Fruit fly (Drosophila melanogaster) whole organism, pupa: ENCODE results near the gene rpk.

ENCODE experiments used
- CG10348 ChIP-seq: fragments of 200-800 bp; sonication (Bioruptor generic); IDR thresholded peaks from 2 replicates; pipeline ENCODE4 v1.3.6; 2022; ENCODE audit warnings: missing biosample characterization, missing genetic modification characterization
- CG12605 ChIP-seq: fragments of 200-800 bp; sonication (Bioruptor generic); IDR thresholded peaks from 2 replicates; pipeline ENCODE4 v1.3.6; 2022; ENCODE audit warnings: missing biosample characterization, missing genetic modification characterization
- CG13204 ChIP-seq: fragments of 200-800 bp; sonication (Bioruptor generic); optimal IDR thresholded peaks from 2 replicates; lab custom pipeline; 2018; ENCODE audit warnings: missing biosample characterization, mild to moderate bottlenecking, missing genetic modification characterization, moderate library complexity
- CG14655 ChIP-seq: fragments of 200-800 bp; sonication (Bioruptor generic); optimal IDR thresholded peaks from 3 replicates; lab custom pipeline; 2017; ENCODE audit warnings: mild to moderate bottlenecking, missing biosample characterization, missing genetic modification reagents, missing genetic modification characterization
- CG15710 ChIP-seq: fragments of 200-800 bp; sonication (Bioruptor generic); optimal IDR thresholded peaks from 2 replicates; lab custom pipeline; 2018; ENCODE audit warnings: missing biosample characterization, mild to moderate bottlenecking, missing genetic modification characterization, moderate library complexity
- CG17806 ChIP-seq: fragments of 200-800 bp; sonication (Bioruptor generic); optimal IDR thresholded peaks from 2 replicates; lab custom pipeline; 2018; ENCODE audit warnings: missing biosample characterization, mild to moderate bottlenecking, missing genetic modification characterization, moderate library complexity
- CG32121 ChIP-seq: fragments of 200-800 bp; sonication (Bioruptor generic); IDR thresholded peaks from 2 replicates; pipeline ENCODE4 v1.3.6; 2022; ENCODE audit warnings: missing biosample characterization, missing genetic modification characterization
- CG34367 ChIP-seq: fragments of 200-800 bp; sonication (Bioruptor generic); optimal IDR thresholded peaks from 2 replicates; lab custom pipeline; 2018; ENCODE audit warnings: missing biosample characterization, mild to moderate bottlenecking, missing genetic modification characterization
- CG4496 ChIP-seq: fragments of 200-800 bp; sonication (Bioruptor generic); IDR thresholded peaks from 3 replicates; pipeline ENCODE4 v1.3.6; 2022; ENCODE audit warnings: missing biosample characterization, missing genetic modification characterization
- CG8159 ChIP-seq: fragments of 200-800 bp; sonication (Bioruptor generic); optimal IDR thresholded peaks from 3 replicates; lab custom pipeline; 2018; ENCODE audit warnings: missing biosample characterization, mild to moderate bottlenecking, missing genetic modification characterization, moderate library complexity
- CG8301 ChIP-seq: fragments of 200-800 bp; sonication (Bioruptor generic); optimal IDR thresholded peaks from 2 replicates; lab custom pipeline; 2018; ENCODE audit warnings: missing biosample characterization, mild to moderate bottlenecking, missing genetic modification characterization
- CG9948 ChIP-seq: fragments of 200-800 bp; sonication (Bioruptor generic); optimal IDR thresholded peaks from 2 replicates; lab custom pipeline; 2018; ENCODE audit warnings: missing biosample characterization, mild to moderate bottlenecking, missing genetic modification characterization, moderate library complexity
- D1 ChIP-seq: fragments of 200-800 bp; sonication (Bioruptor generic); optimal IDR thresholded peaks from 2 replicates; lab custom pipeline; 2018; ENCODE audit warnings: missing biosample characterization, mild to moderate bottlenecking, missing genetic modification characterization, moderate library complexity
- EcR ChIP-seq: fragments of 200-800 bp; sonication (Bioruptor generic); optimal IDR thresholded peaks from 3 replicates; lab custom pipeline; 2019; ENCODE audit warnings: missing biosample characterization, missing genetic modification characterization, mild to moderate bottlenecking, moderate library complexity, missing genetic modification reagents
- Ets98B ChIP-seq: fragments of 200-800 bp; sonication (Bioruptor generic); IDR thresholded peaks from 2 replicates; pipeline ENCODE4 v1.3.6; 2022; ENCODE audit warnings: missing biosample characterization, missing genetic modification characterization
- Pif1A ChIP-seq: fragments of 200-800 bp; sonication (Bioruptor generic); optimal IDR thresholded peaks from 3 replicates; lab custom pipeline; 2016; ENCODE audit warnings: missing biosample characterization, missing genetic modification characterization
- Pif1B ChIP-seq: fragments of 200-800 bp; sonication (Bioruptor generic); optimal IDR thresholded peaks from 3 replicates; lab custom pipeline; 2016; ENCODE audit warnings: missing biosample characterization, missing genetic modification characterization
- Snoo ChIP-seq: fragments of 200-800 bp; sonication (Bioruptor generic); optimal IDR thresholded peaks from 3 replicates; lab custom pipeline; 2017; ENCODE audit warnings: missing biosample characterization, mild to moderate bottlenecking, missing genetic modification characterization, inconsistent platforms
- fd96Ca ChIP-seq: fragments of 200-800 bp; sonication (Bioruptor generic); IDR thresholded peaks from 3 replicates; pipeline ENCODE4 v1.3.6; 2022; ENCODE audit warnings: missing biosample characterization, missing genetic modification characterization
- gl ChIP-seq: fragments of 200-800 bp; sonication (Bioruptor generic); optimal IDR thresholded peaks from 2 replicates; lab custom pipeline; 2018; ENCODE audit warnings: missing biosample characterization, mild to moderate bottlenecking, missing genetic modification characterization
- rn ChIP-seq: fragments of 200-800 bp; sonication (Bioruptor generic); IDR thresholded peaks from 2 replicates; pipeline ENCODE4 v1.3.6; 2022; ENCODE audit warnings: missing biosample characterization, missing genetic modification characterization

Gene rpk

dm6 chr3R:4666014-4666652, 20.4 kb downstream of the rpk start:
- TF ChIP-seq Ets98B (no peak), D1 (tag; lab: Kevin White, UChicago) (no peak), CG9948 (tag; lab: Kevin White, UChicago) (no peak), CG14655 (GFP tag; lab: Kevin White, UChicago) (no peak), CG15710 (tag; lab: Kevin White, UChicago) (no peak), Pif1A (GFP tag; lab: Kevin White, UChicago) (no peak), CG10348 (GFP tag; lab: Robert Waterston, UW) (no peak)

dm6 chr3R:4667399-4668201, 21.8 kb downstream of the rpk start:
- TF ChIP-seq D1 (tag; lab: Kevin White, UChicago) (no peak), CG4496 (no peak; the same call in 2 of the 3 replicates), Pif1A (GFP tag; lab: Kevin White, UChicago) (peak; percentile 33), Ets98B (no peak), CG9948 (tag; lab: Kevin White, UChicago) (peak; percentile 66), CG17806 (tag; lab: Kevin White, UChicago) (no peak), CG8159 (tag; lab: Kevin White, UChicago) (peak; percentile 48), CG10348 (GFP tag; lab: Robert Waterston, UW) (no peak), EcR (GFP tag; lab: Kevin White, UChicago) (peak; percentile 93), CG15710 (tag; lab: Kevin White, UChicago) (peak; percentile 26), CG32121 (GFP tag; lab: Robert Waterston, UW) (no peak), CG8301 (peak; percentile 69), CG12605 (GFP tag; lab: Robert Waterston, UW) (no peak), Pif1B (peak; percentile 45), CG34367 (tag; lab: Kevin White, UChicago) (peak; percentile 18), rn (GFP tag; lab: Robert Waterston, UW) (no peak), CG13204 (GFP tag; lab: Kevin White, UChicago) (no peak), gl (tag; lab: Kevin White, UChicago) (no peak), Snoo (tag; lab: Kevin White, UChicago) (peak; percentile 27), fd96Ca (GFP tag; lab: Robert Waterston, UW) (no peak), CG14655 (GFP tag; lab: Kevin White, UChicago) (peak; percentile 81)

dm6 chr3R:4676981-4677665, 31.3 kb downstream of the rpk start:
- no peak for TF ChIP-seq CG9948 (tag; lab: Kevin White, UChicago)
- peak; percentile 72 for TF ChIP-seq EcR (GFP tag; lab: Kevin White, UChicago)
- TF ChIP-seq, all 21 proteins: peak for 1

dm6 chr3R:4678362-4678761, 32.6 kb downstream of the rpk start:
- TF ChIP-seq rn (GFP tag; lab: Robert Waterston, UW) (no peak), CG32121 (GFP tag; lab: Robert Waterston, UW) (no peak), CG8159 (tag; lab: Kevin White, UChicago) (no peak), CG13204 (GFP tag; lab: Kevin White, UChicago) (no peak), CG34367 (tag; lab: Kevin White, UChicago) (no peak), Ets98B (no peak), CG4496 (no peak), D1 (tag; lab: Kevin White, UChicago) (no peak), CG17806 (tag; lab: Kevin White, UChicago) (no peak), CG10348 (GFP tag; lab: Robert Waterston, UW) (no peak)

dm6 chr3R:4687207-4687606, 41.4 kb downstream of the rpk start:
- TF ChIP-seq Pif1A (GFP tag; lab: Kevin White, UChicago) (peak; percentile 56), rn (GFP tag; lab: Robert Waterston, UW) (no peak), Snoo (tag; lab: Kevin White, UChicago) (no peak), Pif1B (peak; percentile 55), CG34367 (tag; lab: Kevin White, UChicago) (peak; percentile 44), CG13204 (GFP tag; lab: Kevin White, UChicago) (no peak), CG17806 (tag; lab: Kevin White, UChicago) (peak; percentile 53), CG4496 (peak; percentile 80), Ets98B (peak; percentile 17; the same call in 1 of the 2 replicates), CG15710 (tag; lab: Kevin White, UChicago) (peak; percentile 35), CG32121 (GFP tag; lab: Robert Waterston, UW) (peak; percentile 58), CG9948 (tag; lab: Kevin White, UChicago) (peak; percentile 63), CG8301 (peak; percentile 80), CG8159 (tag; lab: Kevin White, UChicago) (peak; percentile 39), fd96Ca (GFP tag; lab: Robert Waterston, UW) (no peak; the same call in 2 of the 3 replicates), CG12605 (GFP tag; lab: Robert Waterston, UW) (peak; percentile 56; the same call in 1 of the 2 replicates), CG14655 (GFP tag; lab: Kevin White, UChicago) (peak; percentile 85), D1 (tag; lab: Kevin White, UChicago) (no peak)
